Worm (Caenorhabditis elegans) whole organism, L1 larva: ENCODE results near the gene Y54G2A.12.

Source experiments
- C04F5.9 ChIP-seq: sonication (generic microtip); optimal IDR thresholded peaks from 2 replicates; lab custom pipeline; 2016; ENCODE audit warnings: missing genetic modification characterization, missing compliant biosample characterization
- C34B4.2 ChIP-seq: sonication (generic microtip); optimal IDR thresholded peaks from 2 replicates; lab custom pipeline; 2017; ENCODE audit warnings: mild to moderate bottlenecking, missing genetic modification characterization, missing compliant biosample characterization
- F16B12.6 ChIP-seq: fragments of 150-350 bp; optimal IDR thresholded peaks from 2 replicates; lab custom pipeline; 2014; ENCODE audit warnings: missing biosample characterization, missing genetic modification characterization
- ama-1 ChIP-seq: fragments of 150-350 bp; optimal IDR thresholded peaks from 2 replicates; lab custom pipeline; 2014
- blmp-1 ChIP-seq: fragments of 150-350 bp; optimal IDR thresholded peaks from 2 replicates; lab custom pipeline; 2014; ENCODE audit warnings: missing biosample characterization, missing genetic modification characterization
- ceh-8 ChIP-seq: fragments of 200-800 bp; sonication (Bioruptor generic); optimal IDR thresholded peaks from 2 replicates; lab custom pipeline; 2018; ENCODE audit warnings: mild to moderate bottlenecking, missing genetic modification characterization, moderate library complexity, missing compliant biosample characterization
- ceh-90 ChIP-seq: sonication (generic microtip); optimal IDR thresholded peaks from 2 replicates; lab custom pipeline; 2016; ENCODE audit warnings: missing genetic modification characterization, missing compliant biosample characterization
- dsc-1 ChIP-seq: sonication (generic microtip); optimal IDR thresholded peaks from 2 replicates; lab custom pipeline; 2016; ENCODE audit warnings: mild to moderate bottlenecking, missing genetic modification characterization, missing compliant biosample characterization
- efl-1 ChIP-seq, 4 experiments: fragments of 150-350 bp; optimal IDR thresholded peaks in 3 of 4; peaks in 1 of 4; 1 replicate in 1 of 4; 2 replicates in 3 of 4; lab custom pipeline; 2014; ENCODE audit warnings: missing biosample characterization in 2 of 4, missing genetic modification characterization in 2 of 4, missing genetic modification reagents in 2 of 4
- egl-13 ChIP-seq: sonication (generic microtip); optimal IDR thresholded peaks from 2 replicates; lab custom pipeline; 2016; ENCODE audit warnings: missing genotype, missing genetic modification reagents, missing genetic modification characterization, missing compliant biosample characterization
- egl-27 ChIP-seq, 2 experiments: fragments of 150-350 bp in 1 of 2; sonication (generic microtip); optimal IDR thresholded peaks; 3 replicates each; lab custom pipeline; 2017 to 2018; ENCODE audit warnings: missing biosample characterization in 2 of 2, missing genetic modification characterization in 2 of 2, missing genetic modification reagents in 2 of 2
- fkh-8 ChIP-seq: sonication (generic microtip); optimal IDR thresholded peaks from 2 replicates; lab custom pipeline; 2016; ENCODE audit warnings: mild to moderate bottlenecking, missing genetic modification characterization, missing compliant biosample characterization
- hlh-17 ChIP-seq: fragments of 200-800 bp; sonication (Bioruptor generic); optimal IDR thresholded peaks from 2 replicates; lab custom pipeline; 2018; ENCODE audit warnings: missing genetic modification characterization, mild to moderate bottlenecking, missing compliant biosample characterization, moderate library complexity, borderline replicate concordance
- hlh-4 ChIP-seq: sonication (generic microtip); optimal IDR thresholded peaks from 2 replicates; lab custom pipeline; 2016; ENCODE audit warnings: mild to moderate bottlenecking, missing genetic modification characterization, missing compliant biosample characterization
- hpl-2 ChIP-seq: fragments of 150-350 bp; optimal IDR thresholded peaks from 2 replicates; lab custom pipeline; 2014; ENCODE audit warnings: missing biosample characterization, missing genetic modification reagents, missing genetic modification characterization
- isw-1 ChIP-seq: fragments of 200-800 bp; sonication (Bioruptor generic); IDR thresholded peaks from 2 replicates; pipeline ENCODE4 v1.3.6; 2022; ENCODE audit warnings: missing genetic modification characterization, missing compliant biosample characterization
- lin-14 ChIP-seq: fragments of 200-800 bp; sonication (Bioruptor generic); optimal IDR thresholded peaks from 2 replicates; lab custom pipeline; 2018; ENCODE audit warnings: mild to moderate bottlenecking, missing genetic modification characterization, moderate library complexity, missing compliant biosample characterization
- lin-15B ChIP-seq: fragments of 150-350 bp; sonication (generic microtip); optimal IDR thresholded peaks from 3 replicates; lab custom pipeline; 2014; ENCODE audit warnings: missing biosample characterization, missing genetic modification characterization
- lin-39 ChIP-seq: fragments of 150-350 bp; optimal IDR thresholded peaks from 2 replicates; lab custom pipeline; 2014; ENCODE audit warnings: missing biosample characterization, missing genetic modification reagents, missing genetic modification characterization
- lsy-2 ChIP-seq, 2 experiments: fragments of 150-350 bp; optimal IDR thresholded peaks; 2 replicates each; lab custom pipeline; 2014; ENCODE audit warnings: missing biosample characterization in 2 of 2, missing genetic modification characterization in 2 of 2
- mdl-1 ChIP-seq, 2 experiments: fragments of 150-350 bp; optimal IDR thresholded peaks; 2 replicates each; lab custom pipeline; 2014 to 2017; ENCODE audit warnings: missing biosample characterization in 2 of 2, missing genetic modification characterization in 2 of 2, inconsistent platforms in 1 of 2
- mep-1 ChIP-seq: fragments of 150-350 bp; optimal IDR thresholded peaks from 2 replicates; lab custom pipeline; 2014; ENCODE audit warnings: missing biosample characterization, missing genetic modification characterization
- nhr-11 ChIP-seq: fragments of 150-350 bp; optimal IDR thresholded peaks from 2 replicates; lab custom pipeline; 2014; ENCODE audit warnings: missing biosample characterization, missing genetic modification characterization
- nhr-19 ChIP-seq: fragments of 200-800 bp; sonication (Bioruptor generic); conservative IDR thresholded peaks from 2 replicates; pipeline ENCODE4 v1.3.6; 2022; ENCODE audit warnings: missing genetic modification characterization, missing compliant biosample characterization
- nhr-20 ChIP-seq: sonication (generic microtip); optimal IDR thresholded peaks from 2 replicates; lab custom pipeline; 2016; ENCODE audit warnings: mild to moderate bottlenecking, missing genetic modification characterization, missing compliant biosample characterization
- nhr-47 ChIP-seq: sonication (generic microtip); optimal IDR thresholded peaks from 2 replicates; lab custom pipeline; 2016; ENCODE audit warnings: mild to moderate bottlenecking, missing genetic modification characterization, moderate library complexity, missing compliant biosample characterization
- nhr-71 ChIP-seq: sonication (generic microtip); optimal IDR thresholded peaks from 2 replicates; lab custom pipeline; 2016; ENCODE audit warnings: mild to moderate bottlenecking, missing genetic modification characterization, moderate library complexity, missing compliant biosample characterization
- nhr-76 ChIP-seq: sonication (generic microtip); optimal IDR thresholded peaks from 2 replicates; lab custom pipeline; 2017; ENCODE audit warnings: missing biosample characterization, missing genetic modification characterization
- nhr-84 ChIP-seq: sonication (generic microtip); optimal IDR thresholded peaks from 2 replicates; lab custom pipeline; 2017; ENCODE audit warnings: missing biosample characterization, missing genetic modification characterization
- nhr-85 ChIP-seq: sonication (generic microtip); peaks from one replicate; lab custom pipeline; 2016; ENCODE audit warnings: missing genetic modification characterization, inconsistent platforms, missing compliant biosample characterization
- skn-1 ChIP-seq: fragments of 150-350 bp; optimal IDR thresholded peaks from 2 replicates; lab custom pipeline; 2014; ENCODE audit warnings: missing biosample characterization, missing genetic modification characterization
- snpc-4 ChIP-seq: fragments of 150-350 bp; optimal IDR thresholded peaks from 2 replicates; lab custom pipeline; 2014; ENCODE audit warnings: missing biosample characterization, missing genetic modification characterization
- sptf-1 ChIP-seq: fragments of 150-350 bp; optimal IDR thresholded peaks from 2 replicates; lab custom pipeline; 2014; ENCODE audit warnings: missing biosample characterization, missing genetic modification characterization
- sup-37 ChIP-seq: fragments of 200-800 bp; sonication (Bioruptor generic); optimal IDR thresholded peaks from 2 replicates; lab custom pipeline; 2018; ENCODE audit warnings: mild to moderate bottlenecking, missing genetic modification characterization, missing compliant biosample characterization
- swsn-7 ChIP-seq: sonication (generic microtip); optimal IDR thresholded peaks from 2 replicates; lab custom pipeline; 2016; ENCODE audit warnings: missing genetic modification characterization, missing compliant biosample characterization
- unc-86 ChIP-seq: sonication (generic microtip); optimal IDR thresholded peaks from 2 replicates; lab custom pipeline; 2016; ENCODE audit warnings: missing genetic modification characterization, missing compliant biosample characterization
- xbp-1 ChIP-seq: sonication (generic microtip); optimal IDR thresholded peaks from 2 replicates; lab custom pipeline; 2016; ENCODE audit warnings: missing genetic modification characterization, missing compliant biosample characterization
- zag-1 ChIP-seq: fragments of 150-350 bp; optimal IDR thresholded peaks from 2 replicates; lab custom pipeline; 2014; ENCODE audit warnings: missing biosample characterization, missing genetic modification characterization
- ztf-4 ChIP-seq: fragments of 150-350 bp; optimal IDR thresholded peaks from 2 replicates; lab custom pipeline; 2014; ENCODE audit warnings: missing biosample characterization, missing genetic modification characterization

Y54G2A.12 gene

DNA sequence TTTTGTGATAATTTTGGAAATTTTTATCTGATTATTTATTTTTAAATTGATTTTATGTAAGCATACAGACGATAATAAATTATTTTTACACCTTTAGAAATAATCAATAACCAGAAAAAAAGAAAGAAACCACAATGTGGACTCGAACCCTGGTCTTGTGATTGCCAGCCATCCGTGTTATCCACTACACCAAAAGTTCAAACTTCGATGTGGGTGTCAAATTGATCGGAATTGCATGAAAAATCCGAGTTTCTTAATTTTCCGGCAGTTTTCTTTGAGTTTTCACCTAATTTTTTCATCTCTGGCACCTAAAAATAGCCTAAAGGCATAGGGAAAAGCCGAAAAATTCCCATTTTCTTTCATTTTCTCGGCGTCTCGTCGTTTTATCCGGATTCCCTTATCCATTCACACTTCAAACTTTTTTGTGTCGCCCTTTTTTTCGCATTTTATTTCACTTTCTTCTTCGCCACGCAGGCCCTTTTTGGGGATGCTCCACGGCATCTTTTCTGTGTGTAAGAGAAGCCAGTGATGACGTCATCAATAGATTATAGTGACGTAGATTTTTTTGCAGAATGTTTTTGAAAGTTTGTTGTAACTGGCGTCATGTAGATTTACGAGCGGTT lies 35.1 kb downstream of the Y54G2A.12 start:
- TF ChIP-seq lin-14 (GFP tag; lab: Kevin White, UChicago) (peak; percentile 69), unc-86 (tag; lab: Kevin White, UChicago) (no peak), xbp-1 (tag; lab: Kevin White, UChicago) (peak; percentile 20), fkh-8 (tag; lab: Kevin White, UChicago) (peak; percentile 11)
- TF ChIP-seq, all 84 proteins: peak for 3

DNA sequence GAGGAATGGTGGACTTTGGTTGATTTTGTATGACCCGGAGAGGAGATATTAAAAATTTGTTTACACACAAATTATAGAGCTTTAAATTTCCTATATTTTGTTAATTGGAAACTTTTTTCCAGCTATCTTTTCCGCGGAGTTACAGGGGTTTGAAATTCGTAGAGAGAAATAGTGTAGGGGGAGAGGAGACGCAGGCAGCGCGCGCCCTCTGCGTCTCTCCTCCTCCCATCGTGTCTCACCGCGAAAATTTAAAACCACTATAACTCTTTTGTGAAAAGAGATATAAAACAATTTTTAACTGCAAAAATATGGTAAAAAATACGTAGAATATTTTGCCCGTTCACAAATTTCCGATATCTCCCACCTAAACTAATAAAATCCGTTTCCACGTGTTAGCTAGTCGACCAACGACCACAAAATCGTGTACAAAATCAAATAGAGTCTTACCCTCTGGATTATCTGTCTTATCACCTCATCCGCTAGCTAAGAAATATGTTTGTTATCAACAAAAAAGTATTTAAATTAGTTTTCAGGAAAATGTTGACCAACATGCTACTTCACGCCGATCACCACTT lies 40.1 kb downstream of the Y54G2A.12 start, which contains the start of gene nhr-277:
Gene nhr-277, plus strand, starts transcription at position 525 of the 575 bp plus-strand sequence.
- TF ChIP-seq C04F5.9 (tag; lab: Kevin White, UChicago): no peak
- TF ChIP-seq efl-1 (optimal IDR thresholded peaks at IDR 0.05; lab: Kevin White, UChicago): no peak
- TF ChIP-seq efl-1 (GFP tag; optimal IDR thresholded peaks at IDR 0.05 in 1 of 2; lab: Kevin White, UChicago): peak in 1 of 2 experiments; percentile 11
- TF ChIP-seq mdl-1 (tag; optimal IDR thresholded peaks at IDR 0.05; lab: Kevin White, UChicago): no peak
- no peak for TF ChIP-seq hpl-2 (GFP tag; lab: Kevin White, UChicago)
- TF ChIP-seq mep-1 (tag; lab: Kevin White, UChicago): no peak
- TF ChIP-seq hlh-17 (GFP tag; lab: Kevin White, UChicago): no peak
- TF ChIP-seq hlh-4 (tag; lab: Kevin White, UChicago): no peak
- TF ChIP-seq C34B4.2 (tag; lab: Kevin White, UChicago): no peak
- no peak for TF ChIP-seq sptf-1 (tag; lab: Kevin White, UChicago)
- no peak for TF ChIP-seq zag-1 (tag; lab: Kevin White, UChicago)
- TF ChIP-seq lsy-2 (tag; optimal IDR thresholded peaks at IDR 0.05; lab: Kevin White, UChicago): no peak
- no peak for TF ChIP-seq ceh-90 (tag; lab: Kevin White, UChicago)
- TF ChIP-seq nhr-85 (tag; lab: Kevin White, UChicago): peak; percentile 9
- TF ChIP-seq ceh-8: no peak

DNA sequence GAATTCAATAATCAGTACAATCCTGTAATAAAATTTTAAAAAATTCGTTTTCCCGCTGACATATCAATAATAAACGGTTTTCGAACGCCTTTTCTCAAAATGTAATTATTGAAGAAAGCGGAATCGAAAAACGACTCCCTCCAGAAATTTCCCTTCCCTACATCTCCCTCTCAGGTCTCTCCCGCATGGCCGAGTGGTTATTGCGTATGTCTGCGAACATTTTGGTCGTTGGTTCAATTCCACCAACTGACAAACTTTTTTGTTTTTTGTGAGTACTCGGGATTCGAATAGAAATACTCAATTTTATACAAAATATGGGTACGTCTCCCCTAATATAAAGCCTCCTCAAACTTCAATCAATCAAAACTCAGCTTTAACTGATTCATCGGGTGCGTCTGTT lies 42.6 kb downstream of the Y54G2A.12 start:
- peak; percentile 17; the same call in 1 of the 2 replicates for TF ChIP-seq nhr-19

DNA sequence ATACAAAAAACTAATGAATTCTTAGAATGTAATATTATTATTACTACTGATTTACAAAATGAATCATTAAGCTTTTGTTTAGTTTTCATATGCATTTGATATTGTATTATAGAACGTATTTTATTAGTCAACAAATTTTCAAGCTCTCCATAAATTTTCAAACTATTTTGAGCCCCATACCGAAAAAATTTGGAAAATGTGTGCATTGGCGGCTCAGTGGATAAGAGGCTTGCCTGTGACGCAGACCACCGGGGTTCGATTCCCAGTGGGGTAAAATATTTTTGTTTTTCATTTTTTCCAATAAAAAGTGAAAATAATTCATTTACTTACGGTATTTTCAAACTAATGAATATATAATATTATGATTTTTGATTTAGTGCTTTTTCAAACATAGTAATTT lies 44.2 kb downstream of the Y54G2A.12 start:
- TF ChIP-seq nhr-76 (no peak), efl-1 (optimal IDR thresholded peaks at IDR 0.05; lab: Kevin White, UChicago) (no peak), efl-1 (GFP tag; optimal IDR thresholded peaks at IDR 0.05 in 1 of 2; lab: Kevin White, UChicago) (peak in 1 of 2 experiments; percentile 40)

DNA sequence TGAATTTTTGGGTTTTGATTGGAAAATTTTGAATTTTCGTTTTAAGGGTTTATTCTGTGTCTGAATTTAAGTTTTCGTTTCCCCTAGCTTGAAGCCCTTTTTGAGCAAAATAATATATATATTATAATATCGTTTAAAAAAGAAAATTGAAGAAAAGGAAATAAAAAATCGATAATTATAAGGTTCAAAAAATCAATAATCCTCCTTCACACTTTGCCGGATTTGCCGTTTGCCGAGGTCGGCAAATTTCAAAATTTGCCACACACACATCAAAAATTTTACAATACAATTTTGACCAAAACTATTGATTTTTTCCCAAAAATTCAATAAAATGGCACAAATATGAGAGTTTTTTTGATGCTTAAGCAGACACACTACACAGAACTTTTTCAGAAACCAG lies 46.1 kb downstream of the Y54G2A.12 start:
- TF ChIP-seq F16B12.6 (tag; lab: Kevin White, UChicago) (no peak), lin-15B (tag; lab: Kevin White, UChicago) (no peak), ztf-4 (tag; lab: Kevin White, UChicago) (no peak), snpc-4 (no peak), nhr-11 (tag; lab: Kevin White, UChicago) (no peak), lin-14 (GFP tag; lab: Kevin White, UChicago) (no peak), sup-37 (no peak), ama-1 (lab: Kevin White, UChicago) (no peak), egl-27 (tag; optimal IDR thresholded peaks at IDR 0.05; lab: Kevin White, UChicago) (no peak), egl-13 (tag; lab: Kevin White, UChicago) (no peak), nhr-84 (no peak), lin-39 (no peak)

DNA sequence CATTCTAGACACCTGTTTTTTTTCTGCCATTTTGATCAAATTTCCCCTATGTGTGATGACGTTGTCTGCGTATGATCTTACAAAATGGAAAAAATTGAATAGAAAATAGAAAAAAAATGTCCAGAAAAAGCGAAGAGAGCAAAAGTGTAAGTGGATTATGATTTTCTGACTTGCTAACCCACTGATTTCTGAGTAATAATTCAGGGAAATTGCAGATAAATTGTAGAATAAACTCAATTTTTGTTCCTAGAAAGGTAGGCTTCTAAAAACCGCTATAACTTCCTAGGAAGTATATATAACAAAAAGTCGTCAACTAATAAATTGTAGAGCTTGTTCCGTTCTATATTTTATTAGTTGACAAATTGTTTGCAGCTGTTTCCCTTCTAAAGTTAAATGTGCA lies 48.0 kb downstream of the Y54G2A.12 start:
- TF ChIP-seq mdl-1 (tag; optimal IDR thresholded peaks at IDR 0.05; lab: Kevin White, UChicago) (no peak), lin-14 (GFP tag; lab: Kevin White, UChicago) (peak; percentile 47), ceh-8 (no peak), hlh-4 (tag; lab: Kevin White, UChicago) (peak; percentile 39), dsc-1 (peak; percentile 87), isw-1 (GFP tag; lab: Robert Waterston, UW) (no peak), nhr-47 (tag; lab: Kevin White, UChicago) (peak; percentile 75), fkh-8 (tag; lab: Kevin White, UChicago) (peak; percentile 93), skn-1 (tag; lab: Kevin White, UChicago) (no peak), lsy-2 (tag; optimal IDR thresholded peaks at IDR 0.05; lab: Kevin White, UChicago) (peak in 1 of 2 experiments; percentile 23), swsn-7 (tag; lab: Kevin White, UChicago) (peak; percentile 44), nhr-71 (tag; lab: Kevin White, UChicago) (peak; percentile 79), nhr-20 (tag; lab: Kevin White, UChicago) (peak; percentile 37), blmp-1 (tag; lab: Kevin White, UChicago) (no peak), nhr-11 (tag; lab: Kevin White, UChicago) (peak; percentile 3)
